Worm (Caenorhabditis elegans): ENCODE data around the gene unc-41.

Gene unc-41

ce11 chrV:9978425-9978824, 2.4 kb upstream of the unc-41 start (continued):
- TF ChIP-seq madf-6 (GFP tag; IDR thresholded peaks at IDR 0.05) (peak; percentile 50; the same call in 1 of the 2 replicates), let-607 (tag; optimal IDR thresholded peaks at IDR 0.05) (no peak), cebp-1 (GFP tag; IDR thresholded peaks at IDR 0.05) (no peak), cebp-1 (tag; optimal IDR thresholded peaks at IDR 0.05) (peak; percentile 46), D2030.7 (GFP tag; IDR thresholded peaks at IDR 0.05) (peak; percentile 41), gei-17 (GFP tag; optimal IDR thresholded peaks at IDR 0.05) (no peak), ztf-6 (GFP tag; IDR thresholded peaks at IDR 0.05) (no peak), B0019.2 (GFP tag; conservative IDR thresholded peaks at IDR 0.05) (no peak), let-526 (GFP tag; IDR thresholded peaks at IDR 0.05) (no peak), ceh-79 (tag; optimal IDR thresholded peaks at IDR 0.05) (no peak)

ce11 chrV:9977211-9977610, 1.2 kb upstream of the unc-41 start:
- TF ChIP-seq C06A6.2 (GFP tag; conservative IDR thresholded peaks at IDR 0.05) (no peak), snpc-3.4 (tag; optimal IDR thresholded peaks at IDR 0.05) (no peak), F39B2.1 (GFP tag; IDR thresholded peaks at IDR 0.05) (no peak), rec-8 (tag; optimal IDR thresholded peaks at IDR 0.05) (no peak), nfyb-1 (GFP tag; IDR thresholded peaks at IDR 0.05) (no peak), hmg-20 (GFP tag; IDR thresholded peaks at IDR 0.05) (no peak), ceh-27 (GFP tag; optimal IDR thresholded peaks at IDR 0.05) (no peak), ceh-79 (tag; optimal IDR thresholded peaks at IDR 0.05) (no peak), sea-2 (GFP tag; IDR thresholded peaks at IDR 0.05) (no peak)

DNA sequence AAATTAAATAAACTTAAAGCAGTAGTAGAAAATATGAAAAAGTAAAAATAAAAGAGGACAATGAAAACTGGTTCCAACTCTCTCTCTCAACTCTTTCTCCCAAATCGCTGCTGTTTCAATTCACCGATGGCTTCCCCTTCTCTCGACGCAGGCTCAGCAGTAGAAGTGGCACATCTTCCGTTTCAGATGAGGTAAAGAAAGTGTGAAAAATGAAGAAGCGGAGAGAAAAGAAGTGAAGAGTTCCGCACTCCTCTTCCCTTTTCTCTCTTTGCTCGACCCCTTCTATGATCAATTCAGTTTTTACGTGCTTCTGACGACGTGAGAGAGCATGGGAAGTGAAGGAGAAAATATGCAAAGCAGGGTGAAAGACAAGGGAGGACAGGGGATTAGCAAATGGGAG, 1.8 kb downstream of the unc-41 start:
- TF ChIP-seq nfya-1 (tag; optimal IDR thresholded peaks at IDR 0.05; ENCODE audit: borderline replicate concordance, insufficient read depth) (no peak), ceh-100 (GFP tag; IDR thresholded peaks at IDR 0.05) (no peak), xnd-1 (tag; optimal IDR thresholded peaks at IDR 0.05) (no peak), zfh-2 (GFP tag; conservative IDR thresholded peaks at IDR 0.05) (0 out of 2 replicates have a peak, but pooled peaks have one; percentile 21), hsf-1 (GFP tag; IDR thresholded peaks at IDR 0.05) (0 out of 2 replicates have a peak, but pooled peaks have one; percentile 31)

DNA sequence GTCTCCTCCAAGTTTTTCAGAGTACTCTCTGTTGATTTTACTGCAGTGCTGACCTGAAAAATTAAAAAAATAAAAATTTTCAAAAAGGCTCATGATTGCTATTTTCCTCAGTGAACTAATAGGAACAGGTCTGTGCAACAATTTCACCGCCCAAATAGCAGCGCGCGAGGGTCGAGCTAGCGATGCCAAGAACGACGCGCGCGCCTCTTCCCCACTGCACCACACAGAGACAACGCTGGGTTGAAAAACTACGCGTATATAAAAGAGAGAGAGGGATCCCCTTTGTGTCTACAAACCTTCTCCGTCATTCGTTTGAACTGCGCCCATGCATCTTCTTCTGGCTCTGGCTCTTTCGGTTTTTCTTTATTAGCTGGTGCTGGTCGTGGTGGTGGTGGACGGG, 5.9 kb downstream of the unc-41 start:
- TF ChIP-seq F57A8.1 (GFP tag; optimal IDR thresholded peaks at IDR 0.05) (peak; percentile 98), rec-8 (tag; optimal IDR thresholded peaks at IDR 0.05) (peak; percentile 88 to 96), sdz-38 (tag; optimal IDR thresholded peaks at IDR 0.05) (peak; percentile 48), Y67H2A.10 (GFP tag; conservative IDR thresholded peaks at IDR 0.05) (peak; percentile 66; the same call in 1 of the 2 replicates), mxl-1 (tag; optimal IDR thresholded peaks at IDR 0.05) (peak; percentile 98), chd-7 (tag; optimal IDR thresholded peaks at IDR 0.05) (peak; percentile 95), nfya-1 (tag; optimal IDR thresholded peaks at IDR 0.05; ENCODE audit: borderline replicate concordance, insufficient read depth) (no peak), die-1 (tag; optimal IDR thresholded peaks at IDR 0.05) (peak; percentile 97), nhr-120 (GFP tag; IDR thresholded peaks at IDR 0.05) (peak; percentile 96), attf-5 (GFP tag; optimal IDR thresholded peaks at IDR 0.05) (peak; percentile 85), tlf-1 (GFP tag; optimal IDR thresholded peaks at IDR 0.05) (peak; percentile 85), hlh-26 (GFP tag; conservative IDR thresholded peaks at IDR 0.05) (0 out of 2 replicates have a peak, but pooled peaks have one; percentile 27), nhr-90 (tag; optimal IDR thresholded peaks at IDR 0.05) (peak; percentile 97), aptf-3 (GFP tag; IDR thresholded peaks at IDR 0.05) (0 out of 2 replicates have a peak, but pooled peaks have one; percentile 64), egrh-3 (GFP tag; IDR thresholded peaks at IDR 0.05) (peak; percentile 63), B0336.3 (GFP tag; IDR thresholded peaks at IDR 0.05) (peak; percentile 86), cebp-1 (GFP tag; IDR thresholded peaks at IDR 0.05) (no peak), cebp-1 (tag; optimal IDR thresholded peaks at IDR 0.05) (peak; percentile 83), nhr-179 (tag; optimal IDR thresholded peaks at IDR 0.05) (peak; percentile 69), ets-4 (GFP tag; optimal IDR thresholded peaks at IDR 0.05) (peak; percentile 84), snpc-4 (GFP tag; optimal IDR thresholded peaks at IDR 0.05) (peak; percentile 87), snpc-4 (tag; optimal IDR thresholded peaks at IDR 0.05) (peak in 3 of 4 experiments; percentile 72 to 78 (median 74)), attf-6 (GFP tag; IDR thresholded peaks at IDR 0.05) (peak; percentile 40; the same call in 1 of the 2 replicates), F23B12.7 (tag; optimal IDR thresholded peaks at IDR 0.05; ENCODE audit: insufficient read depth) (peak; percentile 94), efl-1 (GFP tag; optimal IDR thresholded peaks at IDR 0.05) (peak; percentile 32)

All from whole organism, young adult.